5 worm cellular contexts compared by ENCODE assay signal in genomic region chrII:11874674-11875198, ce11.
TF ChIP-seq lines count a peak whose summit lies in the region.

npp-3 (minus strand) TSS chrII:11874788.
top-2 (plus strand) TSS chrII:11875148.

TF ChIP-seq in whole organism, L1 larva, 84 proteins besides CTCF, POLR2A, EP300 and RAD21 (continues in another document):
- TF ChIP-seq skn-1 (tag; optimal IDR thresholded peaks at IDR 0.05; lab: Kevin White, UChicago): peak; percentile 94
- peak; percentile 94 for TF ChIP-seq lin-14 (GFP tag; optimal IDR thresholded peaks at IDR 0.05; lab: Kevin White, UChicago)
- TF ChIP-seq dsc-1 (tag; optimal IDR thresholded peaks at IDR 0.05; lab: Kevin White, UChicago): peak; percentile 93
- no peak for TF ChIP-seq sptf-1 (tag; optimal IDR thresholded peaks at IDR 0.05; lab: Kevin White, UChicago)
- no peak for TF ChIP-seq nhr-12 (tag; optimal IDR thresholded peaks at IDR 0.05; lab: Kevin White, UChicago)
- peak; percentile 36 for TF ChIP-seq nhr-76 (tag; optimal IDR thresholded peaks at IDR 0.05; lab: Kevin White, UChicago)
- peak; percentile 27 for TF ChIP-seq hpl-2 (GFP tag; optimal IDR thresholded peaks at IDR 0.05; lab: Kevin White, UChicago)
- peak; percentile 95 for TF ChIP-seq fkh-8 (tag; optimal IDR thresholded peaks at IDR 0.05; lab: Kevin White, UChicago)
- no peak for TF ChIP-seq Y116A8C.19 (tag; optimal IDR thresholded peaks at IDR 0.05; lab: Kevin White, UChicago; ENCODE audit: borderline replicate concordance)
- peak; percentile 94 for TF ChIP-seq unc-130 (tag; optimal IDR thresholded peaks at IDR 0.05; lab: Kevin White, UChicago)
- peak; percentile 3 to 22 for TF ChIP-seq egl-27 (tag; optimal IDR thresholded peaks at IDR 0.05; lab: Kevin White, UChicago)
- peak; percentile 94 for TF ChIP-seq nhr-19 (GFP tag; conservative IDR thresholded peaks at IDR 0.05; lab: Robert Waterston, UW)
- peak; percentile 95 for TF ChIP-seq tbx-2 (tag; optimal IDR thresholded peaks at IDR 0.05; lab: Kevin White, UChicago)
- TF ChIP-seq alr-1 (tag; optimal IDR thresholded peaks at IDR 0.05; lab: Kevin White, UChicago; ENCODE audit: borderline replicate concordance): no peak
- peak; percentile 90 for TF ChIP-seq nhr-90 (tag; optimal IDR thresholded peaks at IDR 0.05; lab: Kevin White, UChicago; ENCODE audit: poor library complexity)
- TF ChIP-seq rnt-1 (tag; optimal IDR thresholded peaks at IDR 0.05; lab: Kevin White, UChicago): peak; percentile 94
- TF ChIP-seq nhr-85 (tag; lab: Kevin White, UChicago): peak; percentile 97
- TF ChIP-seq egl-13 (tag; optimal IDR thresholded peaks at IDR 0.05; lab: Kevin White, UChicago): peak; percentile 89

TF ChIP-seq in whole organism, L3 larva, 47 proteins besides CTCF, POLR2A, EP300 and RAD21 (continues in another document):
- TF ChIP-seq pha-4 (tag; optimal IDR thresholded peaks at IDR 0.05; lab: Kevin White, UChicago): peak; percentile 98
- TF ChIP-seq fos-1 (tag; optimal IDR thresholded peaks at IDR 0.05; lab: Kevin White, UChicago): no peak
- no peak for TF ChIP-seq fkh-2 (tag; optimal IDR thresholded peaks at IDR 0.05; lab: Kevin White, UChicago)
- TF ChIP-seq elt-3 (tag; optimal IDR thresholded peaks at IDR 0.05; lab: Kevin White, UChicago): no peak
- TF ChIP-seq sea-2 (GFP tag; optimal IDR thresholded peaks at IDR 0.05; lab: Kevin White, UChicago): no peak
- no peak for TF ChIP-seq daf-12 (tag; optimal IDR thresholded peaks at IDR 0.05; lab: Kevin White, UChicago)
- TF ChIP-seq unc-62 (GFP tag; optimal IDR thresholded peaks at IDR 0.05; lab: Kevin White, UChicago): peak; percentile 62
- no peak for TF ChIP-seq eor-1 (tag; optimal IDR thresholded peaks at IDR 0.05; lab: Kevin White, UChicago)
- peak; percentile 97 for TF ChIP-seq lin-39 (tag; optimal IDR thresholded peaks at IDR 0.05; lab: Kevin White, UChicago)
- peak; percentile 75 for TF ChIP-seq elt-1 (tag; optimal IDR thresholded peaks at IDR 0.05; lab: Kevin White, UChicago)
- TF ChIP-seq nhr-25 (tag; optimal IDR thresholded peaks at IDR 0.05; lab: Kevin White, UChicago): peak; percentile 97
- no peak for TF ChIP-seq ceh-16 (tag; optimal IDR thresholded peaks at IDR 0.05; lab: Kevin White, UChicago)
- peak; percentile 41 for TF ChIP-seq ztf-4 (tag; optimal IDR thresholded peaks at IDR 0.05; lab: Kevin White, UChicago)
- TF ChIP-seq nhr-28 (tag; optimal IDR thresholded peaks at IDR 0.05; lab: Kevin White, UChicago): no peak
- TF ChIP-seq tbx-2 (tag; optimal IDR thresholded peaks at IDR 0.05; lab: Kevin White, UChicago): peak; percentile 75
- peak; percentile 69 for TF ChIP-seq elt-2 (tag; optimal IDR thresholded peaks at IDR 0.05; lab: Kevin White, UChicago)
- peak; percentile 75 for TF ChIP-seq nhr-77 (tag; optimal IDR thresholded peaks at IDR 0.05; lab: Kevin White, UChicago)
- TF ChIP-seq ama-1 (optimal IDR thresholded peaks at IDR 0.05; lab: Kevin White, UChicago): peak; percentile 75
- TF ChIP-seq pqm-1 (tag; optimal IDR thresholded peaks at IDR 0.05; lab: Kevin White, UChicago): peak; percentile 57

TF ChIP-seq in whole organism, early embryonic, 17 proteins besides CTCF, POLR2A, EP300 and RAD21:
- TF ChIP-seq F13C5.2 (tag; optimal IDR thresholded peaks at IDR 0.05; lab: Kevin White, UChicago) (peak; percentile 73), hmg-4 (GFP tag; optimal IDR thresholded peaks at IDR 0.05; lab: Kevin White, UChicago) (peak; percentile 35), ceh-36 (tag; optimal IDR thresholded peaks at IDR 0.05; lab: Kevin White, UChicago) (no peak), ama-1 (optimal IDR thresholded peaks at IDR 0.05; lab: Kevin White, UChicago) (no peak)

TF ChIP-seq in whole organism, midembryonic, 9 proteins besides CTCF, POLR2A, EP300 and RAD21:
- peak; percentile 40; the same call in 1 of the 2 replicates for TF ChIP-seq ztf-29 (GFP tag; IDR thresholded peaks at IDR 0.05; lab: Robert Waterston, UW)
- TF ChIP-seq ref-1 (GFP tag; conservative IDR thresholded peaks at IDR 0.05; lab: Robert Waterston, UW): no peak
TF ChIP-seq in whole organism, midembryonic: peak in this region for 1.

TF ChIP-seq in whole organism, young adult, 124 proteins besides CTCF, POLR2A, EP300 and RAD21 (continues in another document):
- TF ChIP-seq atf-7 (tag; optimal IDR thresholded peaks at IDR 0.05; lab: Kevin White, UChicago) (peak; percentile 32), ztf-26 (tag; optimal IDR thresholded peaks at IDR 0.05; lab: Kevin White, UChicago) (peak; percentile 21), tlf-1 (GFP tag; optimal IDR thresholded peaks at IDR 0.05; lab: Kevin White, UChicago) (peak; percentile 97), akir-1 (GFP tag; optimal IDR thresholded peaks at IDR 0.05; lab: Kevin White, UChicago) (no peak), hmg-20 (GFP tag; IDR thresholded peaks at IDR 0.05; lab: Robert Waterston, UW) (peak; percentile 79; the same call in 1 of the 2 replicates), attf-6 (GFP tag; IDR thresholded peaks at IDR 0.05; lab: Robert Waterston, UW) (peak; percentile 86), hrde-1 (tag; optimal IDR thresholded peaks at IDR 0.05; lab: Kevin White, UChicago; ENCODE audit: borderline replicate concordance) (peak; percentile 83), F52B5.7 (tag; optimal IDR thresholded peaks at IDR 0.05; lab: Kevin White, UChicago) (no peak), lsy-27 (tag; optimal IDR thresholded peaks at IDR 0.05; lab: Kevin White, UChicago; ENCODE audit: borderline replicate concordance, insufficient read depth) (no peak), let-607 (tag; optimal IDR thresholded peaks at IDR 0.05; lab: Kevin White, UChicago) (peak; percentile 13 to 67), die-1 (tag; optimal IDR thresholded peaks at IDR 0.05; lab: Kevin White, UChicago) (peak; percentile 30), xnd-1 (tag; optimal IDR thresholded peaks at IDR 0.05; lab: Kevin White, UChicago) (peak; percentile 95), nhr-90 (tag; optimal IDR thresholded peaks at IDR 0.05; lab: Kevin White, UChicago) (no peak), cebp-2 (GFP tag; IDR thresholded peaks at IDR 0.05; lab: Robert Waterston, UW) (no peak), ceh-40 (GFP tag; IDR thresholded peaks at IDR 0.05; lab: Robert Waterston, UW) (0 out of 2 replicates have a peak, but pooled peaks have one; percentile 16), sdz-38 (tag; optimal IDR thresholded peaks at IDR 0.05; lab: Kevin White, UChicago) (no peak), mxl-1 (tag; optimal IDR thresholded peaks at IDR 0.05; lab: Kevin White, UChicago) (no peak), chd-7 (tag; optimal IDR thresholded peaks at IDR 0.05; lab: Kevin White, UChicago) (peak; percentile 35), lir-1 (GFP tag; conservative IDR thresholded peaks at IDR 0.05; lab: Robert Waterston, UW) (peak; percentile 91), B0336.3 (GFP tag; IDR thresholded peaks at IDR 0.05; lab: Robert Waterston, UW) (peak; percentile 96), lin-40 (tag; optimal IDR thresholded peaks at IDR 0.05; lab: Kevin White, UChicago) (no peak), ets-4 (GFP tag; optimal IDR thresholded peaks at IDR 0.05; lab: Kevin White, UChicago) (no peak), tbx-9 (tag; optimal IDR thresholded peaks at IDR 0.05; lab: Kevin White, UChicago; ENCODE audit: borderline replicate concordance) (no peak), F39B2.1 (GFP tag; IDR thresholded peaks at IDR 0.05; lab: Robert Waterston, UW) (peak; percentile 59; the same call in 1 of the 2 replicates), F55B11.4 (tag; optimal IDR thresholded peaks at IDR 0.05; lab: Kevin White, UChicago; ENCODE audit: borderline replicate concordance, insufficient read depth) (no peak), nfyb-1 (GFP tag; IDR thresholded peaks at IDR 0.05; lab: Robert Waterston, UW) (peak; percentile 97), pha-4 (tag; optimal IDR thresholded peaks at IDR 0.05; lab: Kevin White, UChicago) (no peak), attf-3 (GFP tag; conservative IDR thresholded peaks at IDR 0.05; lab: Robert Waterston, UW) (peak; percentile 83), F57C9.4 (tag; optimal IDR thresholded peaks at IDR 0.05; lab: Kevin White, UChicago) (no peak), pbrm-1 (GFP tag; IDR thresholded peaks at IDR 0.05; lab: Robert Waterston, UW) (peak; percentile 90), ZK185.1 (tag; optimal IDR thresholded peaks at IDR 0.05; lab: Kevin White, UChicago; ENCODE audit: poor library complexity, severe bottlenecking) (no peak), zim-3 (tag; optimal IDR thresholded peaks at IDR 0.05; lab: Kevin White, UChicago) (no peak), madf-3 (GFP tag; IDR thresholded peaks at IDR 0.05; lab: Robert Waterston, UW) (peak; percentile 96), dox-1 (GFP tag; IDR thresholded peaks at IDR 0.05; lab: Robert Waterston, UW) (peak; percentile 96), F23B12.7 (tag; optimal IDR thresholded peaks at IDR 0.05; lab: Kevin White, UChicago; ENCODE audit: insufficient read depth) (peak; percentile 88), ama-1 (optimal IDR thresholded peaks at IDR 0.05; lab: Kevin White, UChicago) (no peak), ama-1 (GFP tag; optimal IDR thresholded peaks at IDR 0.05; lab: Kevin White, UChicago) (no peak), B0261.1 (tag; optimal IDR thresholded peaks at IDR 0.05; lab: Kevin White, UChicago) (no peak), rcor-1 (GFP tag; IDR thresholded peaks at IDR 0.05; lab: Robert Waterston, UW) (peak; percentile 95), Y95B8A.8 (GFP tag; IDR thresholded peaks at IDR 0.05; lab: Robert Waterston, UW) (peak; percentile 90), madf-6 (GFP tag; IDR thresholded peaks at IDR 0.05; lab: Robert Waterston, UW) (peak; percentile 99), zfh-2 (GFP tag; conservative IDR thresholded peaks at IDR 0.05; lab: Robert Waterston, UW) (peak; percentile 79), ceh-91 (GFP tag; IDR thresholded peaks at IDR 0.05; lab: Robert Waterston, UW) (peak; percentile 98), nhr-120 (GFP tag; IDR thresholded peaks at IDR 0.05; lab: Robert Waterston, UW) (no peak), hlh-12 (tag; optimal IDR thresholded peaks at IDR 0.05; lab: Kevin White, UChicago) (no peak), fkh-3 (tag; optimal IDR thresholded peaks at IDR 0.05; lab: Kevin White, UChicago) (no peak), ztf-6 (GFP tag; IDR thresholded peaks at IDR 0.05; lab: Robert Waterston, UW) (0 out of 2 replicates have a peak, but pooled peaks have one; percentile 49), mel-28 (tag; optimal IDR thresholded peaks at IDR 0.05; lab: Kevin White, UChicago; ENCODE audit: borderline replicate concordance) (no peak), attf-5 (GFP tag; optimal IDR thresholded peaks at IDR 0.05; lab: Kevin White, UChicago) (peak; percentile 97), egrh-3 (GFP tag; IDR thresholded peaks at IDR 0.05; lab: Robert Waterston, UW) (0 out of 2 replicates have a peak, but pooled peaks have one; percentile 36), K11D2.4 (GFP tag; IDR thresholded peaks at IDR 0.05; lab: Robert Waterston, UW) (peak; percentile 76)

Comparison
In these comparisons a context has a peak if more than half of its experiments do, and no peak if none do; other contexts are left out.
1. Of the 8 proteins assayed by ChIP-seq in both whole organism, young adult and whole organism, L1 larva: peak only in whole organism, young adult: none; only in whole organism, L1 larva: nhr-90; in both: dpl-1, efl-1, lin-35, snpc-4 and unc-130; in neither: 2.